Worm (Caenorhabditis elegans): Measurements from ENCODE around the gene twk-18.

- TF ChIP-seq unc-62 (GFP tag; optimal IDR thresholded peaks at IDR 0.05) (no peak), sea-2 (GFP tag; IDR thresholded peaks at IDR 0.05) (no peak)
Measured at ce11 chrX:9035142-9035541, 47.2 kb downstream of the twk-18 start.

Measured in whole organism, young adult.